Fruit fly (Drosophila melanogaster): Measurements from ENCODE around the gene Ype.

Ype gene

dm6 chrX:13384583-13385342 is 2.5 kb downstream of the Ype start, which contains the start of the genes Rbp1-like and Tim9a (continued):
- peak; percentile 5 for TF ChIP-seq CG9817 (tag; optimal IDR thresholded peaks at IDR 0.05)
- peak; percentile 75 for TF ChIP-seq row (GFP tag; IDR thresholded peaks at IDR 0.05)
- peak; percentile 50 for TF ChIP-seq Meics (GFP tag; optimal IDR thresholded peaks at IDR 0.05)
- peak; percentile 38 for TF ChIP-seq CG7839 (tag; optimal IDR thresholded peaks at IDR 0.05)
- TF ChIP-seq gce (GFP tag; IDR thresholded peaks at IDR 0.05) = no peak
- peak; percentile 13 for TF ChIP-seq tin (GFP tag; optimal IDR thresholded peaks at IDR 0.05)
- TF ChIP-seq fd102C (GFP tag; optimal IDR thresholded peaks at IDR 0.05) = no peak
- TF ChIP-seq CG12391 (tag; optimal IDR thresholded peaks at IDR 0.05) = peak; percentile 66
- no peak for TF ChIP-seq CG7786 (GFP tag; optimal IDR thresholded peaks at IDR 0.05)
- peak; percentile 11 for TF ChIP-seq B-H2 (GFP tag; optimal IDR thresholded peaks at IDR 0.05)
- peak; percentile 28 for TF ChIP-seq CG10209 (GFP tag; optimal IDR thresholded peaks at IDR 0.05)
- no peak for TF ChIP-seq CG12942 (GFP tag; optimal IDR thresholded peaks at IDR 0.05)
- peak; percentile 28 for TF ChIP-seq CG12104 (GFP tag; optimal IDR thresholded peaks at IDR 0.05)
- TF ChIP-seq CG13424 (tag; optimal IDR thresholded peaks at IDR 0.05) = peak; percentile 30
- peak; percentile 87 for TF ChIP-seq Dll (GFP tag; IDR thresholded peaks at IDR 0.05; ENCODE audit: partially characterized antibody)
- TF ChIP-seq CG18476 (GFP tag; optimal IDR thresholded peaks at IDR 0.05) = peak; percentile 1
- peak; percentile 79 for TF ChIP-seq knrl (GFP tag; IDR thresholded peaks at IDR 0.05; ENCODE audit: partially characterized antibody)
- peak; percentile 15 for TF ChIP-seq CG10979 (tag; optimal IDR thresholded peaks at IDR 0.05)
- no peak for TF ChIP-seq Xrp1 (GFP tag; IDR thresholded peaks at IDR 0.05)
- peak; percentile 41 for TF ChIP-seq Nf-YB (GFP tag; optimal IDR thresholded peaks at IDR 0.05)
- TF ChIP-seq lab (GFP tag; optimal IDR thresholded peaks at IDR 0.05) = peak; percentile 52
- peak; percentile 36 for TF ChIP-seq CG7271 (tag; optimal IDR thresholded peaks at IDR 0.05)
- TF ChIP-seq CG2678 (tag; optimal IDR thresholded peaks at IDR 0.05) = peak; percentile 55
- peak; percentile 45; the same call in 2 of the 3 replicates for TF ChIP-seq hb (GFP tag; IDR thresholded peaks at IDR 0.05; ENCODE audit: partially characterized antibody)
- TF ChIP-seq Lhr (GFP tag; optimal IDR thresholded peaks at IDR 0.05) = peak; percentile 39
- TF ChIP-seq Doc3 (GFP tag; IDR thresholded peaks at IDR 0.05; ENCODE audit: partially characterized antibody) = peak; percentile 71
- peak; percentile 37 for TF ChIP-seq Dek (tag; optimal IDR thresholded peaks at IDR 0.05)
- TF ChIP-seq ranshi (GFP tag; IDR thresholded peaks at IDR 0.05) = 0 out of 2 replicates have a peak, but pooled peaks have one; percentile 12
- TF ChIP-seq HLH4C (GFP tag; IDR thresholded peaks at IDR 0.05; ENCODE audit: partially characterized antibody) = peak; percentile 72
- TF ChIP-seq Fer3 (tag; optimal IDR thresholded peaks at IDR 0.05) = peak; percentile 17
- peak; percentile 15 for TF ChIP-seq Mad (GFP tag; optimal IDR thresholded peaks at IDR 0.05)
- peak; percentile 47 for TF ChIP-seq Dp (GFP tag; optimal IDR thresholded peaks at IDR 0.05)
- TF ChIP-seq CG30403 (GFP tag; optimal IDR thresholded peaks at IDR 0.05) = peak; percentile 61
- TF ChIP-seq CG30431 (GFP tag; optimal IDR thresholded peaks at IDR 0.05) = no peak
- TF ChIP-seq chm (GFP tag; IDR thresholded peaks at IDR 0.05) = no peak
- TF ChIP-seq CG10431 (GFP tag; optimal IDR thresholded peaks at IDR 0.05) = peak; percentile 36
- peak; percentile 36 for TF ChIP-seq Ets97D (GFP tag; optimal IDR thresholded peaks at IDR 0.05)
- TF ChIP-seq Hr51 (GFP tag; optimal IDR thresholded peaks at IDR 0.05) = peak in 1 of 2 experiments; percentile 41
- peak; percentile 62 for TF ChIP-seq CG13894 (tag; optimal IDR thresholded peaks at IDR 0.05)
- TF ChIP-seq MESR4 (GFP tag; optimal IDR thresholded peaks at IDR 0.05) = peak; percentile 92
- peak; percentile 29 for TF ChIP-seq slou (GFP tag; optimal IDR thresholded peaks at IDR 0.05)
- TF ChIP-seq CG12155 (GFP tag; optimal IDR thresholded peaks at IDR 0.05) = peak; percentile 54
- TF ChIP-seq CG1603 (tag; optimal IDR thresholded peaks at IDR 0.05) = peak; percentile 16
- no peak for TF ChIP-seq dan (GFP tag; IDR thresholded peaks at IDR 0.05)
- TF ChIP-seq sug (tag; optimal IDR thresholded peaks at IDR 0.05) = peak; percentile 70
- TF ChIP-seq Deaf1 (tag; optimal IDR thresholded peaks at IDR 0.05) = peak; percentile 9
- TF ChIP-seq CG17361 (GFP tag; IDR thresholded peaks at IDR 0.05) = peak; percentile 61; the same call in 1 of the 3 replicates
